Worm (Caenorhabditis elegans) whole organism, young adult: ENCODE measurements around the gene anmt-3.
"Not testable (repeated sequence)": the region's sequence is repeated elsewhere in the genome, so short reads cannot be mapped to it uniquely, and the experiment has no call there.

ENCODE experiments used
- B0019.2 ChIP-seq: fragments of 200-800 bp; sonication (Bioruptor generic); conservative IDR thresholded peaks from 2 replicates; pipeline ENCODE4 v1.3.6; 2022; ENCODE audit warnings: missing genetic modification reagents, missing genetic modification characterization, missing compliant biosample characterization
- B0336.3 ChIP-seq: fragments of 200-800 bp; sonication (Bioruptor generic); IDR thresholded peaks from 2 replicates; pipeline ENCODE4 v1.3.6; 2022; ENCODE audit warnings: missing genetic modification characterization, missing compliant biosample characterization
- C06A6.2 ChIP-seq: fragments of 200-800 bp; sonication (Bioruptor generic); conservative IDR thresholded peaks from 2 replicates; pipeline ENCODE4 v1.3.6; 2022; ENCODE audit warnings: missing genetic modification characterization, missing compliant biosample characterization
- D2030.7 ChIP-seq: fragments of 200-800 bp; sonication (Bioruptor generic); IDR thresholded peaks from 2 replicates; pipeline ENCODE4 v1.3.6; 2022; ENCODE audit warnings: missing genetic modification reagents, missing genetic modification characterization, missing compliant biosample characterization
- F23B12.7 ChIP-seq: sonication (generic microtip); optimal IDR thresholded peaks from 2 replicates; lab custom pipeline; 2017; ENCODE audit warnings: missing genetic modification characterization, mild to moderate bottlenecking, missing compliant biosample characterization, antibody characterized with exemption, moderate library complexity; ENCODE audit not compliant: insufficient read depth
- F33H1.4 ChIP-seq: fragments of 200-800 bp; sonication (Bioruptor generic); IDR thresholded peaks from 2 replicates; pipeline ENCODE4 v1.3.6; 2022; ENCODE audit warnings: missing genetic modification reagents, missing genetic modification characterization, missing compliant biosample characterization
- K11D2.4 ChIP-seq: fragments of 200-800 bp; sonication (Bioruptor generic); IDR thresholded peaks from 2 replicates; pipeline ENCODE4 v1.3.6; 2022; ENCODE audit warnings: missing genetic modification reagents, missing genetic modification characterization, missing compliant biosample characterization
- T07F8.4 ChIP-seq: sonication (generic microtip); optimal IDR thresholded peaks from 2 replicates; lab custom pipeline; 2016; ENCODE audit warnings: mild to moderate bottlenecking, missing genetic modification characterization, moderate library complexity, missing compliant biosample characterization
- Y53G8AR.9 ChIP-seq: fragments of 200-800 bp; sonication (Bioruptor generic); conservative IDR thresholded peaks from 2 replicates; pipeline ENCODE4 v1.3.6; 2022; ENCODE audit warnings: missing genetic modification reagents, missing genetic modification characterization, missing compliant biosample characterization
- Y95B8A.8 ChIP-seq: fragments of 200-800 bp; sonication (Bioruptor generic); IDR thresholded peaks from 2 replicates; pipeline ENCODE4 v1.3.6; 2022; ENCODE audit warnings: missing genetic modification reagents, missing genetic modification characterization, missing compliant biosample characterization
- ZK185.1 ChIP-seq: sonication (generic microtip); optimal IDR thresholded peaks from 2 replicates; lab custom pipeline; 2016; ENCODE audit warnings: mild to moderate bottlenecking, missing genetic modification characterization, missing compliant biosample characterization; ENCODE audit not compliant: poor library complexity, severe bottlenecking
- aptf-2 ChIP-seq: fragments of 200-800 bp; sonication (Bioruptor generic); conservative IDR thresholded peaks from 2 replicates; pipeline ENCODE4 v1.3.6; 2022; ENCODE audit warnings: missing genetic modification reagents, missing genetic modification characterization, missing compliant biosample characterization
- attf-3 ChIP-seq: fragments of 200-800 bp; sonication (Bioruptor generic); conservative IDR thresholded peaks from 2 replicates; pipeline ENCODE4 v1.3.6; 2022; ENCODE audit warnings: missing genetic modification reagents, missing genetic modification characterization, missing compliant biosample characterization
- attf-5 ChIP-seq: fragments of 200-800 bp; sonication (Bioruptor generic); optimal IDR thresholded peaks from 2 replicates; lab custom pipeline; 2018; ENCODE audit warnings: mild to moderate bottlenecking, missing genetic modification characterization, missing compliant biosample characterization
- bed-2 ChIP-seq: fragments of 200-800 bp; sonication (Bioruptor generic); IDR thresholded peaks from 2 replicates; pipeline ENCODE4 v1.3.6; 2022; ENCODE audit warnings: missing genetic modification reagents, missing genetic modification characterization, missing compliant biosample characterization
- cebp-1 ChIP-seq, 2 experiments: fragments of 200-800 bp in 1 of 2; sonication (Bioruptor generic) in 1 of 2; sonication (generic microtip) in 1 of 2; IDR thresholded peaks in 1 of 2; optimal IDR thresholded peaks in 1 of 2; 2 replicates each; pipeline versions ENCODE4 v1.3.6 to Lab custom; 2017 to 2022; ENCODE audit warnings: missing compliant biosample characterization in 2 of 2, missing genetic modification characterization in 2 of 2, mild to moderate bottlenecking in 1 of 2, missing genetic modification reagents in 1 of 2, moderate library complexity in 1 of 2
- ceh-100 ChIP-seq: fragments of 200-800 bp; sonication (Bioruptor generic); IDR thresholded peaks from 2 replicates; pipeline ENCODE4 v1.3.6; 2022; ENCODE audit warnings: missing genetic modification reagents, missing genetic modification characterization, missing compliant biosample characterization
- chd-7 ChIP-seq: sonication (generic microtip); optimal IDR thresholded peaks from 2 replicates; lab custom pipeline; 2016; ENCODE audit warnings: mild to moderate bottlenecking, missing genetic modification characterization, moderate library complexity, missing compliant biosample characterization
- egrh-3 ChIP-seq: fragments of 200-800 bp; sonication (Bioruptor generic); IDR thresholded peaks from 2 replicates; pipeline ENCODE4 v1.3.6; 2022; ENCODE audit warnings: missing genetic modification reagents, missing genetic modification characterization, missing compliant biosample characterization
- ekl-4 ChIP-seq: fragments of 200-800 bp; sonication (Bioruptor generic); IDR thresholded peaks from 2 replicates; pipeline ENCODE4 v1.3.6; 2022; ENCODE audit warnings: missing genetic modification reagents, missing genetic modification characterization, missing compliant biosample characterization
- him-1 ChIP-seq: sonication (generic microtip); optimal IDR thresholded peaks from 2 replicates; lab custom pipeline; 2016; ENCODE audit warnings: missing genotype, missing genetic modification reagents, missing genetic modification characterization, missing compliant biosample characterization
- hmg-1.2 ChIP-seq: fragments of 200-800 bp; sonication (Bioruptor generic); IDR thresholded peaks from 2 replicates; pipeline ENCODE4 v1.3.6; 2022; ENCODE audit warnings: missing genetic modification reagents, missing genetic modification characterization, missing compliant biosample characterization
- hsf-1 ChIP-seq: fragments of 200-800 bp; sonication (Bioruptor generic); IDR thresholded peaks from 2 replicates; pipeline ENCODE4 v1.3.6; 2022; ENCODE audit warnings: missing genetic modification reagents, missing genetic modification characterization, missing compliant biosample characterization
- let-607 ChIP-seq, 2 experiments: fragments of 200-800 bp in 1 of 2; sonication (Bioruptor generic) in 1 of 2; sonication (generic microtip) in 1 of 2; optimal IDR thresholded peaks; 2 replicates each; lab custom pipeline; 2016 to 2018; ENCODE audit warnings: mild to moderate bottlenecking in 2 of 2, missing compliant biosample characterization in 2 of 2, missing genetic modification characterization in 2 of 2, moderate library complexity in 2 of 2, missing genotype in 1 of 2
- lin-26 ChIP-seq: fragments of 200-800 bp; sonication (Bioruptor generic); IDR thresholded peaks from 2 replicates; pipeline ENCODE4 v1.3.6; 2022; ENCODE audit warnings: missing genetic modification reagents, missing genetic modification characterization, missing compliant biosample characterization
- lin-40 ChIP-seq: sonication (generic microtip); optimal IDR thresholded peaks from 2 replicates; lab custom pipeline; 2016; ENCODE audit warnings: missing genetic modification characterization, mild to moderate bottlenecking, missing compliant biosample characterization, missing genotype, missing genetic modification reagents
- lsl-1 ChIP-seq: fragments of 200-800 bp; sonication (Bioruptor generic); optimal IDR thresholded peaks from 2 replicates; lab custom pipeline; 2018; ENCODE audit warnings: mild to moderate bottlenecking, missing genetic modification characterization, moderate library complexity, missing compliant biosample characterization
- madf-10 ChIP-seq: sonication (generic microtip); optimal IDR thresholded peaks from 2 replicates; lab custom pipeline; 2016; ENCODE audit warnings: mild to moderate bottlenecking, missing genetic modification characterization, missing compliant biosample characterization
- madf-8 ChIP-seq: fragments of 200-800 bp; sonication (Bioruptor generic); conservative IDR thresholded peaks from 2 replicates; pipeline ENCODE4 v1.3.6; 2022; ENCODE audit warnings: missing genetic modification reagents, missing genetic modification characterization, missing compliant biosample characterization
- mcd-1 ChIP-seq: fragments of 200-800 bp; sonication (Bioruptor generic); IDR thresholded peaks from 2 replicates; pipeline ENCODE4 v1.3.6; 2022; ENCODE audit warnings: missing genetic modification reagents, missing genetic modification characterization, missing compliant biosample characterization
- nfyb-1 ChIP-seq: fragments of 200-800 bp; sonication (Bioruptor generic); IDR thresholded peaks from 2 replicates; pipeline ENCODE4 v1.3.6; 2022; ENCODE audit warnings: missing genetic modification reagents, missing genetic modification characterization, missing compliant biosample characterization
- nhr-80 ChIP-seq: sonication (generic microtip); optimal IDR thresholded peaks from 2 replicates; lab custom pipeline; 2016; ENCODE audit warnings: missing genetic modification characterization, missing compliant biosample characterization
- pbrm-1 ChIP-seq: fragments of 200-800 bp; sonication (Bioruptor generic); IDR thresholded peaks from 2 replicates; pipeline ENCODE4 v1.3.6; 2022; ENCODE audit warnings: missing genetic modification reagents, missing genetic modification characterization, missing compliant biosample characterization
- rpc-1 ChIP-seq, 2 experiments: fragments of 150-350 bp in 1 of 2; sonication (generic microtip) in 1 of 2; optimal IDR thresholded peaks; 2 replicates each; lab custom pipeline; 2014 to 2018; ENCODE audit warnings: missing biosample characterization in 1 of 2, missing genetic modification characterization in 1 of 2, missing genetic modification reagents in 1 of 2, missing genotype in 1 of 2
- snpc-4 ChIP-seq, 5 experiments: fragments of 150-350 bp in 1 of 5; sonication (generic microtip) in 4 of 5; optimal IDR thresholded peaks; 2 replicates each; lab custom pipeline; 2014 to 2018; ENCODE audit warnings: missing genetic modification characterization in 5 of 5, missing biosample characterization in 3 of 5, antibody characterized with exemption in 2 of 5, mild to moderate bottlenecking in 2 of 5, missing compliant biosample characterization in 2 of 5, missing genotype in 2 of 5, moderate library complexity in 2 of 5, missing genetic modification reagents in 1 of 5
- tbp1 ChIP-seq: fragments of 200-800 bp; sonication (Bioruptor generic); optimal IDR thresholded peaks from 2 replicates; lab custom pipeline; 2018; ENCODE audit warnings: mild to moderate bottlenecking, missing genetic modification characterization, missing compliant biosample characterization
- xnd-1 ChIP-seq: sonication (generic microtip); optimal IDR thresholded peaks from 2 replicates; lab custom pipeline; 2016; ENCODE audit warnings: missing genotype, missing genetic modification reagents, missing genetic modification characterization, missing compliant biosample characterization
- zfh-2 ChIP-seq: fragments of 200-800 bp; sonication (Bioruptor generic); conservative IDR thresholded peaks from 2 replicates; pipeline ENCODE4 v1.3.6; 2022; ENCODE audit warnings: missing genetic modification reagents, missing genetic modification characterization, missing compliant biosample characterization

The anmt-3 gene

DNA sequence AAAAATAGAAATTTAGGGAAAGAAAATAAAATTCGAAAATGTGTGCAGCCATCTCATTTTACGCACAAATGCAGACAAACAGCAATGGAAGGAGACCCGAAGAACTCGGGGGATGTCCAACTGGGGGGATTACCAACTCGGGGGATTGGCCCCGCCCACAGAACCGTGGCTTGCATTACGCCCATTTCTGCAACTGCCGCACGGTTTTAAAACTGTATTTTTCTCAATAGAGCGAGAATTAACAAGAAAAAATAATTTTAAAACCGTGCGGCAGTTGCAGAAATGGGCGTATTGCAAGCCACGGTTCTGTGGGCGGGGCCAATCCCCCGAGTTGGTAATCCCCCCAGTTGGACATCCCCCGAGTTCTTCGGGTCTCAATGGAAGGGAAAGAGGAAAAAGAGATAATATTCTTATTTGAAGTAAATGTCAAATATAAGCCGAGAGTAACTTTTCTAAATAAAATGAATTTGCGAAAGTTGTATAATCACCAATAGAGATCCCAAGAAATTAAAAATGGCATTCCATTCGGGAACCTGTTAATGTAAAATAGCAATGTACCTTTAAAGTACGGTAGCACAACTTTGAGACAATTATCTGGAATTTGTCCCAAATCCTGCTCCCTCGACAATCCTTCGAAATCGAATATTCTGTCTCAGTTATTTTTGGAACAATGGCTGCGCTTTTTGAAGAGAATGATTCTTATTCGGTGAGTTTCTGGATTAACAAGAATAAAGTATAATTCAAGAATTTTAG lies 22.8 kb upstream of the anmt-3 start, which contains the start of the genes ruvb-1 and tofu-1 (continued):
- TF ChIP-seq lsl-1 (peak; percentile 63), him-1 (tag; lab: Kevin White, UChicago) (peak; percentile 14), C06A6.2 (GFP tag; lab: Robert Waterston, UW) (peak; percentile 94), F33H1.4 (GFP tag; lab: Robert Waterston, UW) (peak; percentile 67), lin-40 (tag; lab: Kevin White, UChicago) (peak; percentile 90), B0019.2 (GFP tag; lab: Robert Waterston, UW) (0 out of 2 replicates have a peak, but pooled peaks have one; percentile 45), nfyb-1 (peak; percentile 80; the same call in 1 of the 2 replicates), tbp1 (GFP tag; lab: Kevin White, UChicago) (peak; percentile 14), bed-2 (GFP tag; lab: Robert Waterston, UW) (0 out of 2 replicates have a peak, but pooled peaks have one; percentile 56), mcd-1 (peak; percentile 91), Y53G8AR.9 (GFP tag; lab: Robert Waterston, UW) (peak; percentile 64), madf-8 (0 out of 2 replicates have a peak, but pooled peaks have one; percentile 15), ZK185.1 (peak; percentile 58), egrh-3 (GFP tag; lab: Robert Waterston, UW) (peak; percentile 57), let-607 (tag; optimal IDR thresholded peaks at IDR 0.05; lab: Kevin White, UChicago) (peak in 1 of 2 experiments; percentile 34), hmg-1.2 (GFP tag; lab: Robert Waterston, UW) (peak; percentile 49), F23B12.7 (tag; lab: Kevin White, UChicago) (peak; percentile 37), lin-26 (GFP tag; lab: Robert Waterston, UW) (peak; percentile 33; the same call in 1 of the 2 replicates), cebp-1 (GFP tag; IDR thresholded peaks at IDR 0.05; lab: Robert Waterston, UW) (0 out of 2 replicates have a peak, but pooled peaks have one; percentile 63), cebp-1 (tag; optimal IDR thresholded peaks at IDR 0.05; lab: Kevin White, UChicago) (peak; percentile 69), pbrm-1 (GFP tag; lab: Robert Waterston, UW) (peak; percentile 74; the same call in 1 of the 2 replicates), ekl-4 (GFP tag; lab: Robert Waterston, UW) (peak; percentile 60; the same call in 1 of the 2 replicates), chd-7 (tag; lab: Kevin White, UChicago) (peak; percentile 15), zfh-2 (GFP tag; lab: Robert Waterston, UW) (0 out of 2 replicates have a peak, but pooled peaks have one; percentile 29), snpc-4 (tag; optimal IDR thresholded peaks at IDR 0.05; lab: Kevin White, UChicago) (peak in 2 of 4 experiments; percentile 47 to 62), D2030.7 (GFP tag; lab: Robert Waterston, UW) (peak; percentile 35), nhr-80 (tag; lab: Kevin White, UChicago) (peak; percentile 60), ceh-100 (peak; percentile 97), T07F8.4 (peak; percentile 15), K11D2.4 (GFP tag; lab: Robert Waterston, UW) (peak; percentile 50; the same call in 1 of the 2 replicates), aptf-2 (GFP tag; lab: Robert Waterston, UW) (0 out of 2 replicates have a peak, but pooled peaks have one; percentile 62), madf-10 (tag; lab: Kevin White, UChicago) (peak; percentile 70), rpc-1 (optimal IDR thresholded peaks at IDR 0.05; lab: Kevin White, UChicago) (peak; percentile 34), Y95B8A.8 (GFP tag; lab: Robert Waterston, UW) (0 out of 2 replicates have a peak, but pooled peaks have one; percentile 14), attf-3 (GFP tag; lab: Robert Waterston, UW) (peak; percentile 12; the same call in 1 of the 2 replicates), B0336.3 (GFP tag; lab: Robert Waterston, UW) (0 out of 2 replicates have a peak, but pooled peaks have one; percentile 15), attf-5 (GFP tag; lab: Kevin White, UChicago) (peak; percentile 74), hsf-1 (0 out of 2 replicates have a peak, but pooled peaks have one; percentile 38), xnd-1 (tag; lab: Kevin White, UChicago) (peak; percentile 44)
- TF ChIP-seq snpc-4 (GFP tag; optimal IDR thresholded peaks at IDR 0.05; lab: Kevin White, UChicago); rpc-1 (tag; optimal IDR thresholded peaks at IDR 0.05; lab: Kevin White, UChicago): not testable (repeated sequence)
